Fruit fly (Drosophila melanogaster) whole organism, larva: Measurements from ENCODE around the gene CG7841.

Source experiments
- noc ChIP-seq: fragments of 200-800 bp; sonication (Bioruptor generic); optimal IDR thresholded peaks from 3 replicates; lab custom pipeline; 2019; ENCODE audit warnings: missing biosample characterization, mild to moderate bottlenecking, missing genetic modification characterization, moderate library complexity

Gene CG7841

dm6 chr3L:15506174-15506926 is 1.7 kb downstream of the CG7841 start:
- TF ChIP-seq noc (tag; lab: Kevin White, UChicago): no peak

DNA sequence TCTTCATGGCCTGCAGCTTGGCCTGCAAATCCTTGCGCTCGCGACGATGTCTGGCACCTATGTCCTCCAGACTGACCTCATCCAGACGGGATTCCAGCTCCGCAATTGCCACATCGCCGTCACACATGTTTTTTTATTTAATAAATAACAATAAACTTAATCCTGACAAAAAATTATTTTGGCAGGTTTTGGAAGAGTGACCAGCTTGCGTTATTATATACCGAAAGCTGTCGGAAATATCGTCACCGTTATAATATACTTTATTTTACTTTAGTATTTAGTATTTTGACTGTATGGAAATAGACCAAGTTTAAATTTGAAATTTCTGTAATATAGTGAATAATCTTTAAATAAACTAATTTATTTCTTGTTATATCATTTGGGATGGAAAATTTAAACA is 3.4 kb downstream of the CG7841 start, which contains the start of gene CG7857:
Gene CG7857 (minus strand): TSS at position 208 of the 400 bp plus-strand sequence.
- no peak for TF ChIP-seq noc (tag; lab: Kevin White, UChicago)

- TF ChIP-seq noc (tag; lab: Kevin White, UChicago): no peak
These were observed 5.8 kb downstream of the CG7841 start for dm6 chr3L:15502256-15502655.

dm6 chr3L:15501646-15501972 is 6.4 kb downstream of the CG7841 start:
- peak; percentile 9 for TF ChIP-seq noc (tag; lab: Kevin White, UChicago)

DNA sequence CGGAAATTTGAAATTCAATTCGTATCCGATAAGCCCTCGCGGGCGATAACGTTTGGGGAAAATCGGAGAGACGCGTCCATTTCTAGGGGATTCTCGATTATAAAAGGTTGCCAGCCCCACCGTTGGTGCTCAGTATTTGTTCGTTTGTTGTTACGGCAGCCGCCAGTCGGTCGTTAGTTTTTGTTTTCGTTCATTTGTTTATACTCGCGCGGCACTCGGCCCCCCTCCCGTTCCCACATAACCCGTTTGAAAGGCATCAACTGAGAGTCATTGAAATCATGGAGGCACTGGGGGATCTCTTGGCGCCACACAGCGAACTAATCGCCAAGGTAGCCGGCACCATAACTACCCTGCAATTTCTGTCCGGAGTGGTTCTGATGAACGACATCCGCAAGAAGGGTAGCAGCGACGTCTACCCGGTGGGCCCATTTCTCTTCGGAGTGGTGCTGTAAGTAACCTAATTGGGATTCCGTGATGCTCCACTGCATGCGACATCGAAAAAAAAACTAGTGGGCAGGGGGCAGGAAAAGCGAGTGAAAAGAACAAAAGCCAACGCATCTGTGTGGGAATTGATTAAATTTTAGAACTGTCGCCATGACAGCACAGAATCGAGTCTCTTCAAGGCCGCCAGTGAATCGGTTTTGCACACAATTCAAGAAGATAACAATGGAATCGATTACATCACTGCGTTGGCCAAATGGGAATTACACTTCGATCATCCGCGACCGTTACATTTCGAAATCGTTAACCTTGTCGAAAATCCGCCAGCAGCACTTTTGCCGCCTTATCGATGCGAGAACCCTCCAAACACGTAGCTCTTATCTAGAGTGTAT is 7.0 kb downstream of the CG7841 start, which contains the start of gene CG7272:
Gene CG7272 (plus strand): TSS at position 126 of the 833 bp plus-strand sequence.
- peak; percentile 12 for TF ChIP-seq noc (tag; lab: Kevin White, UChicago)

DNA sequence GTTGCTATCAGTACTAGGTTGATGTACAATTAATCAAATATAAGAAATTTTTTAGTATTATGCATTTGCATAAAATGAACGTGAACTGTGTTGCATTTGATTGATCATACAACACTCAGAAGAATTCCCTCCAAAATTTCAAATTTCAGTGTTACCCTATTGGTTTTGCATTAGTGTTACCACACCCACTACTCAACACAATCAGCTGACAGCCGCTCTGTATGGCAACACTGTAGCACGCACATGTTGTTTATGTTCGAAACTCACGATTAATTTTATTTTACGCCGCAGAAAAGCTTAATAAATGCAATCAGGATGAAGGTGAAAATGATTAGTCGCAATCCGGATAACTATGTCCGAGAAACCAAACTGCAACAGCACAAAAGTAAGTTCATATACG is 9.3 kb downstream of the CG7841 start, which contains the start of gene CG7275:
Gene CG7275 (plus strand): TSS at position 215 of the 400 bp plus-strand sequence.
- TF ChIP-seq noc (tag; lab: Kevin White, UChicago): no peak

DNA sequence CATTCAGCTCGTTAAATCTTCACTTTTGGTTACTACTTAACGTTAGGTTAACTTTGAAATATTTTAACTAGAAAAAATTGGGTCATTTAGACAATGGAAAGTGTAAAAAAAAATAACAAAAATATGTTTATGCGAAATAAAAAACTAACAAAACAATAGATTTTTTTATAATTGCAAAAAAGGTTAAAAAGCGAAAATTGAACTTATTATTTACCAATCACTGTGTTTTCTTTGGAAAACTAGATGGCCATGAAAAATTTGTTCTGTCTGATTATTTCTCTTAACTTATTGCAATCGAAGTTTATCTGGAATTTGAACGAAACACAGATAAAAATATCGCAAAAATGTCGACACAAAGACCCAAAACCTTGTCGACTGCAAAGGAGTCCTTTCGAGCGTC is 10.2 kb downstream of the CG7841 start, which contains the start of gene CG7276:
Gene CG7276 (plus strand): TSS at position 301 of the 400 bp plus-strand sequence.
- TF ChIP-seq noc (tag; lab: Kevin White, UChicago): no peak

- TF ChIP-seq noc (tag; lab: Kevin White, UChicago): no peak
These were observed 11.8 kb downstream of the CG7841 start, which contains the start of gene CG13455 for dm6 chr3L:15496274-15496673. Gene CG13455, plus strand, starts transcription at chr3L:15496574.

- no peak for TF ChIP-seq noc (tag; lab: Kevin White, UChicago)
These were observed 12.6 kb downstream of the CG7841 start, which contains the start of gene CG12355 for dm6 chr3L:15495449-15495848. Gene CG12355, minus strand, starts transcription at chr3L:15495549.

DNA sequence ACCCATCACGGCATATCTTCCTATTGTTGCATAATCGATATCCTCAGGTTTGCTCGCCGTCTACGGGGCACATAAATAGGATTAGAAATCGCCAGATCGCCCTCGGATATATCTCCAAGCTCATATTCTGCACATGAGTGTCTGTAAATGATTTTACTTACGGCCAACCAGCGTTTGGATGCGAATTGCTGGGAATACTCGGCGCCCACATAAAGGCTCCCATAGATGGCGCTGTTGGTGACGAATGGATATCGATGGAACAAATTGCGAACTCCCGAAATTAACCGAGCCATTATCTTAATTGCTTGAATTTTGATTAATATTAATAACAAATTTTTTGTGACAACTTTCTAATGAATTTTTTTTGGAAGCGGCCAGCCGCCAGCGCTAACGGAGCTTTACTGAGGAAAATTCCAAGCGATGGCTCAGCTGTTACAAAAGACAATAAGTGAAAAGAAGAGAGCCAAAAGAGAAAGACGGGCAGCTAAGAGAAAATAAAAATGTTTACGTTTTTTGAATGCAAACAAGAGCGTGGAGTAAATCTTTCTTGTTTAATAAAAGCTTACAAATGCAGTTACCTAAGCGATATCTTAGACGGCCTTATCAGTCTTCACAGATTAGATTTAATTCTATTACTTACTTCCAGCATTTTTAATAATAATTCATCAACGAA is 13.3 kb downstream of the CG7841 start:
- no peak for TF ChIP-seq noc (tag; lab: Kevin White, UChicago)

- no peak for TF ChIP-seq noc (tag; lab: Kevin White, UChicago)
These were observed 14.0 kb downstream of the CG7841 start for dm6 chr3L:15493886-15494598.

DNA sequence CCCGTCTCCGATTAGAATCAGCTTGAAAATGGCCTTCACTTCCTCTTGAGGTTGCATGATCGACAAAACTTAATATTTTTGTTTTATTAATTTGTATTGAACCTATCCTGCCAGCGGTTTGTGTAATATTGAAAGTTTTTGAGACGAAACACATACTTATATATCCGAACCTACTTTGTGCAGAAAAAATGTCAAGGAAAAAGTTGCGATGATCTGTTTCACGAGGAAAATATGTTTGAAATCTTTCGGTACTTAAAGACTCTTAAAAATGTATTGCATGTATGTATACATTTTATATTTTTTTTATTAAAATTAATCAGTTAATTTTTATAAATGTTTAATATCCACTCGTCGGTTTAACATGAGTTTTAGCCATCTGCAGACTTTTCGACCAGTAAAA is 22.8 kb downstream of the CG7841 start, which contains the start of gene Ran-like:
Gene Ran-like (minus strand): TSS at position 101 of the 400 bp plus-strand sequence.
- TF ChIP-seq noc (tag; lab: Kevin White, UChicago): no peak

dm6 chr3L:15474010-15474409 is 34.0 kb downstream of the CG7841 start, which contains the start of gene cocoon:
Gene cocoon, minus strand, starts transcription at chr3L:15474110.
- TF ChIP-seq noc (tag; lab: Kevin White, UChicago): no peak
